Worm (Caenorhabditis elegans): ENCODE results near the gene ubc-17.

Gene ubc-17

DNA sequence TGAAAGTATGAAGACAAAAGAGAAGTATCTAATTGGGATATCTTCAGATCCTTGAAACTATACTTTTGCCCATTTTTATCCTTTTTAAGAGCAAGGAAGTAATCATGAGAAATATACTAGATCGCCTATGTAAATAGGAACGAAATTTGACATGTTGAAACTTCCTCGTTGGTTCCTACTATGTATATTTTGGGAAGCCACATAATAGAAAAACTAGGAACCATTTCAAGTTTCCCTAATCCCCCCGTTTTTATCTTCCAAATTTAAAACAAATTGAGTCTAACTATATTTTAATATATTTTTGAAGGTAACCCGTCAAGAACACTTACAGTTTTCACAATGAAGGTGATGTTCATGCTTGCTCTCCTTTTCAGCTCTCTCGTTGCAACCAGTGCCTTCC lies 21.6 kb upstream of the ubc-17 start, which contains the start of gene flp-26:
TSS of gene flp-26 (plus strand) at position 301 of the 400 bp plus-strand sequence.
- TF ChIP-seq ztf-4 (tag; optimal IDR thresholded peaks at IDR 0.05) (no peak), dmd-4 (tag; optimal IDR thresholded peaks at IDR 0.05) (no peak), unc-62 (GFP tag; optimal IDR thresholded peaks at IDR 0.05) (no peak), sem-4 (tag; optimal IDR thresholded peaks at IDR 0.05) (no peak), ztf-1 (GFP tag; conservative IDR thresholded peaks at IDR 0.05) (no peak), lsy-2 (tag; optimal IDR thresholded peaks at IDR 0.05) (no peak), nhr-25 (tag; optimal IDR thresholded peaks at IDR 0.05) (no peak), Y55F3AM.14 (GFP tag; optimal IDR thresholded peaks at IDR 0.05) (no peak), ceh-16 (tag; optimal IDR thresholded peaks at IDR 0.05) (no peak), lin-39 (tag; optimal IDR thresholded peaks at IDR 0.05) (no peak), nhr-23 (tag; optimal IDR thresholded peaks at IDR 0.05) (no peak), sma-3 (GFP tag; optimal IDR thresholded peaks at IDR 0.05) (no peak), unc-39 (tag; optimal IDR thresholded peaks at IDR 0.05) (no peak), nhr-21 (tag; optimal IDR thresholded peaks at IDR 0.05) (no peak), mbf-1 (tag; optimal IDR thresholded peaks at IDR 0.05) (no peak), ama-1 (optimal IDR thresholded peaks at IDR 0.05) (no peak), egl-27 (tag; optimal IDR thresholded peaks at IDR 0.05) (no peak), lin-13 (GFP tag; optimal IDR thresholded peaks at IDR 0.05) (no peak), ztf-11 (tag; optimal IDR thresholded peaks at IDR 0.05) (no peak)

DNA sequence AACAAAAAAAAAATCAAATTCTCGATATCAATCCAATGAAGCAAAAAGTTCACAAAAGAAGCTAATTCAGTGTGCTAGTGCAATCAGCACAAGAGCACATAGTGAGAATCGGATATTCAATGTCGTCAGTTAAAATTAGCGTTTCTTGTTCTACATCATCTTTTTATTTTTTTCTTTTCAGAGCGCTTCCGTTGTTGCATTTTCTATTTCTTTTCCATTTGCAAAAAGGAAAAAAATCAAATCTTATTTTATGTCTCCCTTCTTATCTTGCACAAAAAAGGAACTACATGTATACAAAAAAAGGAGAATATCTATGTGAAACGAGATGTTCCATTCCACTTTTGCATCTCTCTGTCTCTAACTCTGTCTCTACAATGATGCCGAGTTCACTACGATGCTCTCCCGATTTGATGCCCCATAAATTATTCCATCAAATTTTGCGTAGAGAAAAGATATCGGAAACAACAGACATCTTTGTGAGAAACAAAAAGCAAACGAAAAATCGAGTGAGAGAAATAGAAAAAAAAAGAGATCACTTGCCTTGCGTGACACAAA lies 16.6 kb upstream of the ubc-17 start:
- TF ChIP-seq R02D3.7 (tag; optimal IDR thresholded peaks at IDR 0.05) (no peak), ZK546.5 (tag; optimal IDR thresholded peaks at IDR 0.05) (no peak), lin-39 (tag; optimal IDR thresholded peaks at IDR 0.05) (no peak), F13H6.1 (tag; optimal IDR thresholded peaks at IDR 0.05) (no peak), ama-1 (optimal IDR thresholded peaks at IDR 0.05) (no peak), mab-5 (tag; optimal IDR thresholded peaks at IDR 0.05) (no peak), elt-3 (tag; optimal IDR thresholded peaks at IDR 0.05) (no peak), unc-62 (GFP tag; optimal IDR thresholded peaks at IDR 0.05) (no peak), nhr-77 (tag; optimal IDR thresholded peaks at IDR 0.05) (no peak), peb-1 (tag; optimal IDR thresholded peaks at IDR 0.05) (no peak), ztf-1 (GFP tag; conservative IDR thresholded peaks at IDR 0.05) (no peak), elt-1 (tag; optimal IDR thresholded peaks at IDR 0.05) (no peak), gmeb-1 (tag; optimal IDR thresholded peaks at IDR 0.05) (no peak)

DNA sequence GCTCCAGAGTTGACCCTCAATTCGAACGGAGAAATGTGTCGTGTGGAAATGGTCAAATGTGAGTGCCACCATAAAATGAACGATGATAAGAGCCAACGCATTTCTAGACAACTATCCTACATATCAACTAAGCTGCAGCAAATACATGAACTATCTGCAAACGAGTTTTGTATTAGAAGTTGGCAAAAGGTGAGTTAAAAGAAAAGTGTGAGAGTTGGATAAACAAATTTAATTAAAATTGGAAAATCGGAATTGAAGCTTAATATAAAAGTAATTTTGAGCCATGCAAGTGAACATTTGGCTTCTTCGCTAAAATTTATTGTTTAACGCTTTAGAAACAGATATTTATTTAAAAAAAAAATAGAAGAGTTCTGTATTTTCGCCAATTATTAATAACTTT lies 14.5 kb upstream of the ubc-17 start, which contains the start of gene cest-19:
TSS of gene cest-19 (minus strand) at position 101 of the 400 bp plus-strand sequence.
- TF ChIP-seq ama-1 (optimal IDR thresholded peaks at IDR 0.05) (no peak), peb-1 (tag; optimal IDR thresholded peaks at IDR 0.05) (no peak), elt-3 (tag; optimal IDR thresholded peaks at IDR 0.05) (no peak)

DNA sequence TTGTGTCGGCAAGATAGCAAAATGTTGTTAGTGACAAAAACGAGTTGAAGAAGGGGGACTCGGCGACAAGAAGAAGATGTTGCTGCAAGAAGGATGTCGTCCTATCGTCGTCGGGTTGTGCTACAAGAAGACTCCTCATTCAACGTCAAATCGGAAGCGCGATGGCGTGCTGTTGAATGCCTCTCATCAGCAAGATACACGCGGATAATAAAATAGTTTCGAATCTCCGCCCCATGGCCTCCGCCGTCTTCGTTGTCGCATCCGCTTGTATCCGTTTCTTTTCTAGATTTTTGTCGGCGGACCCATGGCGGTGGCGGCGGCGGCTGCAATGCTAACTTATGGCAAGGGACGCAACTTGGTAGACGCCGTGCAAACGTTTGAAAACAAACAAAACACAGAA lies 12.4 kb upstream of the ubc-17 start:
- no peak for TF ChIP-seq nhr-6 (tag; optimal IDR thresholded peaks at IDR 0.05)
- TF ChIP-seq dmd-4 (tag; optimal IDR thresholded peaks at IDR 0.05): no peak
- TF ChIP-seq lsy-2 (tag; optimal IDR thresholded peaks at IDR 0.05): no peak
- no peak for TF ChIP-seq gmeb-1 (tag; optimal IDR thresholded peaks at IDR 0.05)
- TF ChIP-seq mab-5 (tag; optimal IDR thresholded peaks at IDR 0.05): no peak
- TF ChIP-seq nhr-237 (tag; optimal IDR thresholded peaks at IDR 0.05): no peak
- no peak for TF ChIP-seq elt-1 (tag; optimal IDR thresholded peaks at IDR 0.05)
- TF ChIP-seq sma-9 (GFP tag; optimal IDR thresholded peaks at IDR 0.05): no peak
- TF ChIP-seq sma-9 (tag; optimal IDR thresholded peaks at IDR 0.05): no peak
- TF ChIP-seq lin-13 (GFP tag; optimal IDR thresholded peaks at IDR 0.05): no peak
- no peak for TF ChIP-seq nhr-11 (tag; optimal IDR thresholded peaks at IDR 0.05)
- no peak for TF ChIP-seq nhr-10 (tag; optimal IDR thresholded peaks at IDR 0.05)
- no peak for TF ChIP-seq egl-27 (tag; optimal IDR thresholded peaks at IDR 0.05)
- TF ChIP-seq peb-1 (tag; optimal IDR thresholded peaks at IDR 0.05): no peak
- TF ChIP-seq nhr-23 (tag; optimal IDR thresholded peaks at IDR 0.05): no peak
- TF ChIP-seq ZK546.5 (tag; optimal IDR thresholded peaks at IDR 0.05): no peak
- no peak for TF ChIP-seq aly-2 (tag; optimal IDR thresholded peaks at IDR 0.05)
- no peak for TF ChIP-seq unc-39 (tag; optimal IDR thresholded peaks at IDR 0.05)
- TF ChIP-seq ceh-16 (tag; optimal IDR thresholded peaks at IDR 0.05): no peak
- no peak for TF ChIP-seq fos-1 (tag; optimal IDR thresholded peaks at IDR 0.05)

DNA sequence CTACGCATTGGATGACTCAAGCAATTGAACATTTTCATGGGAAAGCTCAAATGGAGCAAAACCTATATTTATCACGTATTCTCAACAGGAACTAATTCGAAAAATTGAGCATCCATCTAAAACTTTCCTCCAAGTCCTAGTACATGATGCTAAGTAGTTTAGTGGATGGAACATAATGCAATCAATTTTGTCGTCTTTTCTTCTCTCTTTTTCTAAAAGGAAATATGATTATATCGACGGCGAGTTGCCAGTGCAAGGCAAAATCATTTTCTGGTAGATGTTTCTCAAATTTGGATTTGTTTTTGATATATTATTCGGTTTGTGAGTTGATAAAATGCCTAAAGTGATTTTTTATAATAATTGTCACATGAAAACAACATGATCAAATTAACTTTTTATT lies 9.6 kb upstream of the ubc-17 start:
- TF ChIP-seq lsy-2 (tag; optimal IDR thresholded peaks at IDR 0.05) (peak in 1 of 2 experiments; percentile 30), mdl-1 (tag; optimal IDR thresholded peaks at IDR 0.05) (no peak), sem-4 (tag; optimal IDR thresholded peaks at IDR 0.05) (peak; percentile 40), sma-9 (GFP tag; optimal IDR thresholded peaks at IDR 0.05) (peak; percentile 23), sma-9 (tag; optimal IDR thresholded peaks at IDR 0.05) (no peak), egl-27 (tag; optimal IDR thresholded peaks at IDR 0.05) (peak; percentile 33), nhr-77 (tag; optimal IDR thresholded peaks at IDR 0.05) (no peak), zag-1 (tag; optimal IDR thresholded peaks at IDR 0.05) (peak; percentile 47), nhr-237 (tag; optimal IDR thresholded peaks at IDR 0.05) (no peak), C34F6.9 (tag; optimal IDR thresholded peaks at IDR 0.05) (peak; percentile 10)

Measured in whole organism, L2 larva.